Worm (Caenorhabditis elegans) whole organism, young adult: ENCODE data around the gene mrps-18B.
A peak's percentile ranks its signal among the peaks of the same experiment; 100 is the strongest.

Experiments
- B0019.2 ChIP-seq: fragments of 200-800 bp; sonication (Bioruptor generic); conservative IDR thresholded peaks from 2 replicates; pipeline ENCODE4 v1.3.6; 2022; ENCODE audit warnings: missing genetic modification reagents, missing genetic modification characterization, missing compliant biosample characterization
- B0336.3 ChIP-seq: fragments of 200-800 bp; sonication (Bioruptor generic); IDR thresholded peaks from 2 replicates; pipeline ENCODE4 v1.3.6; 2022; ENCODE audit warnings: missing genetic modification characterization, missing compliant biosample characterization
- F37B4.10 ChIP-seq: fragments of 200-800 bp; sonication (Bioruptor generic); IDR thresholded peaks from 2 replicates; pipeline ENCODE4 v1.3.6; 2022; ENCODE audit warnings: missing genetic modification characterization, missing compliant biosample characterization
- F52B5.7 ChIP-seq: sonication (generic microtip); optimal IDR thresholded peaks from 2 replicates; lab custom pipeline; 2016; ENCODE audit warnings: mild to moderate bottlenecking, missing genetic modification characterization, missing compliant biosample characterization
- K11D2.4 ChIP-seq: fragments of 200-800 bp; sonication (Bioruptor generic); IDR thresholded peaks from 2 replicates; pipeline ENCODE4 v1.3.6; 2022; ENCODE audit warnings: missing genetic modification reagents, missing genetic modification characterization, missing compliant biosample characterization
- Y53G8AR.9 ChIP-seq: fragments of 200-800 bp; sonication (Bioruptor generic); conservative IDR thresholded peaks from 2 replicates; pipeline ENCODE4 v1.3.6; 2022; ENCODE audit warnings: missing genetic modification reagents, missing genetic modification characterization, missing compliant biosample characterization
- Y56A3A.18 ChIP-seq: fragments of 200-800 bp; sonication (Bioruptor generic); IDR thresholded peaks from 2 replicates; pipeline ENCODE4 v1.3.6; 2022; ENCODE audit warnings: missing genetic modification reagents, missing genetic modification characterization, missing compliant biosample characterization
- ZK185.1 ChIP-seq: sonication (generic microtip); optimal IDR thresholded peaks from 2 replicates; lab custom pipeline; 2016; ENCODE audit warnings: mild to moderate bottlenecking, missing genetic modification characterization, missing compliant biosample characterization; ENCODE audit not compliant: poor library complexity, severe bottlenecking
- ama-1 ChIP-seq, 3 experiments: fragments of 150-350 bp in 1 of 3; sonication (generic microtip) in 2 of 3; optimal IDR thresholded peaks; 2 replicates each; lab custom pipeline; 2014 to 2018; ENCODE audit warnings: missing biosample characterization in 2 of 3, missing genetic modification characterization in 2 of 3, missing genetic modification reagents in 2 of 3
- atf-7 ChIP-seq: sonication (generic microtip); optimal IDR thresholded peaks from 2 replicates; lab custom pipeline; 2017; ENCODE audit warnings: mild to moderate bottlenecking, missing genetic modification characterization, missing compliant biosample characterization
- attf-5 ChIP-seq: fragments of 200-800 bp; sonication (Bioruptor generic); optimal IDR thresholded peaks from 2 replicates; lab custom pipeline; 2018; ENCODE audit warnings: mild to moderate bottlenecking, missing genetic modification characterization, missing compliant biosample characterization
- cebp-1 ChIP-seq, 2 experiments: fragments of 200-800 bp in 1 of 2; sonication (Bioruptor generic) in 1 of 2; sonication (generic microtip) in 1 of 2; IDR thresholded peaks in 1 of 2; optimal IDR thresholded peaks in 1 of 2; 2 replicates each; pipeline versions ENCODE4 v1.3.6 to Lab custom; 2017 to 2022; ENCODE audit warnings: missing compliant biosample characterization in 2 of 2, missing genetic modification characterization in 2 of 2, mild to moderate bottlenecking in 1 of 2, missing genetic modification reagents in 1 of 2, moderate library complexity in 1 of 2
- ceh-100 ChIP-seq: fragments of 200-800 bp; sonication (Bioruptor generic); IDR thresholded peaks from 2 replicates; pipeline ENCODE4 v1.3.6; 2022; ENCODE audit warnings: missing genetic modification reagents, missing genetic modification characterization, missing compliant biosample characterization
- hmg-1.2 ChIP-seq: fragments of 200-800 bp; sonication (Bioruptor generic); IDR thresholded peaks from 2 replicates; pipeline ENCODE4 v1.3.6; 2022; ENCODE audit warnings: missing genetic modification reagents, missing genetic modification characterization, missing compliant biosample characterization
- hrde-1 ChIP-seq: sonication (generic microtip); optimal IDR thresholded peaks from 2 replicates; lab custom pipeline; 2016; ENCODE audit warnings: missing genetic modification characterization, mild to moderate bottlenecking, missing compliant biosample characterization, moderate library complexity, missing genotype, missing genetic modification reagents, borderline replicate concordance
- let-607 ChIP-seq, 2 experiments: fragments of 200-800 bp in 1 of 2; sonication (Bioruptor generic) in 1 of 2; sonication (generic microtip) in 1 of 2; optimal IDR thresholded peaks; 2 replicates each; lab custom pipeline; 2016 to 2018; ENCODE audit warnings: mild to moderate bottlenecking in 2 of 2, missing compliant biosample characterization in 2 of 2, missing genetic modification characterization in 2 of 2, moderate library complexity in 2 of 2, missing genotype in 1 of 2
- lin-40 ChIP-seq: sonication (generic microtip); optimal IDR thresholded peaks from 2 replicates; lab custom pipeline; 2016; ENCODE audit warnings: missing genetic modification characterization, mild to moderate bottlenecking, missing compliant biosample characterization, missing genotype, missing genetic modification reagents
- lsl-1 ChIP-seq: fragments of 200-800 bp; sonication (Bioruptor generic); optimal IDR thresholded peaks from 2 replicates; lab custom pipeline; 2018; ENCODE audit warnings: mild to moderate bottlenecking, missing genetic modification characterization, moderate library complexity, missing compliant biosample characterization
- madf-10 ChIP-seq: sonication (generic microtip); optimal IDR thresholded peaks from 2 replicates; lab custom pipeline; 2016; ENCODE audit warnings: mild to moderate bottlenecking, missing genetic modification characterization, missing compliant biosample characterization
- madf-6 ChIP-seq: fragments of 200-800 bp; sonication (Bioruptor generic); IDR thresholded peaks from 2 replicates; pipeline ENCODE4 v1.3.6; 2022; ENCODE audit warnings: missing genetic modification reagents, missing genetic modification characterization, missing compliant biosample characterization
- mcd-1 ChIP-seq: fragments of 200-800 bp; sonication (Bioruptor generic); IDR thresholded peaks from 2 replicates; pipeline ENCODE4 v1.3.6; 2022; ENCODE audit warnings: missing genetic modification reagents, missing genetic modification characterization, missing compliant biosample characterization
- nhr-80 ChIP-seq: sonication (generic microtip); optimal IDR thresholded peaks from 2 replicates; lab custom pipeline; 2016; ENCODE audit warnings: missing genetic modification characterization, missing compliant biosample characterization
- sea-2 ChIP-seq: fragments of 200-800 bp; sonication (Bioruptor generic); IDR thresholded peaks from 2 replicates; pipeline ENCODE4 v1.3.6; 2022; ENCODE audit warnings: missing genetic modification characterization, missing compliant biosample characterization
- snpc-1.1 ChIP-seq: sonication (generic microtip); optimal IDR thresholded peaks from 2 replicates; lab custom pipeline; 2017; ENCODE audit warnings: missing genetic modification characterization, mild to moderate bottlenecking, missing compliant biosample characterization, antibody characterized with exemption, moderate library complexity, missing genotype, missing genetic modification reagents; ENCODE audit not compliant: insufficient read depth
- tbp1 ChIP-seq: fragments of 200-800 bp; sonication (Bioruptor generic); optimal IDR thresholded peaks from 2 replicates; lab custom pipeline; 2018; ENCODE audit warnings: mild to moderate bottlenecking, missing genetic modification characterization, missing compliant biosample characterization
- tlf-1 ChIP-seq: fragments of 200-800 bp; sonication (Bioruptor generic); optimal IDR thresholded peaks from 2 replicates; lab custom pipeline; 2018; ENCODE audit warnings: mild to moderate bottlenecking, missing genetic modification characterization, missing compliant biosample characterization
- ztf-22 ChIP-seq: fragments of 200-800 bp; sonication (Bioruptor generic); optimal IDR thresholded peaks from 2 replicates; lab custom pipeline; 2018; ENCODE audit warnings: mild to moderate bottlenecking, missing genetic modification characterization, moderate library complexity, missing compliant biosample characterization

mrps-18B gene

DNA sequence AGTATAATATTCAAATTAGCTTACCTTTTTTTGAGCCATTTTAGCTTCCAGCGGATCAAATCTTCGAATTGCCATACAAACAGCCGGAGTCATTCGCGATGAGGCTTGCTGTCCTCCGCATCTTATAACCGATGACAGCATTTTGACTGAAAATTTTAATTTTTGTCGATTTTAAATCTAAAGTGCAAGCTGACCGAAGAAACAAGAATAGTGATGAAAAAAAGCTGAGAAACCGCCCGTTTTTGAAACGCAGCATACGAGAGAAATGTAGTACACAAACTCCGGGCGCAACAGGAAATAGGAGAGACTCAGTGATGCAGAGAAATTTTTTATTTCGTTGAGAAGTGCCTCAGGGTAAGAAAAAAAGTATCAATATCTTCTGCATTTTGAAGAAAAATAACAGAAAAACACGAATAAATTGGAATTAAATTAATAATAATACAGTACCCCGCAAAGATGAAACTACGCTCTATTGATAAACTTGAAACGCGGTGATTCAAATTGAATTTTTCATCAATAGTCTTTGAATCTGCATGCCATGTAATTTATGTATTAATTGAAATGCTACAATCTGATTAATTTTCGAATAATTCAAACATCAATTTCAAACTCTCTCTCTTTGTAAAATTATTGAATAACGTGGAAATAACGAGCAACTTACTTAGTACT lies 42.2 kb upstream of the mrps-18B start:
- TF ChIP-seq ceh-100 (GFP tag; lab: Robert Waterston, UW) (no peak), nhr-80 (tag; lab: Kevin White, UChicago) (peak; percentile 24), mcd-1 (GFP tag; lab: Robert Waterston, UW) (peak; percentile 17; the same call in 1 of the 2 replicates), ama-1 (optimal IDR thresholded peaks at IDR 0.05; lab: Kevin White, UChicago) (peak; percentile 61), ama-1 (GFP tag; optimal IDR thresholded peaks at IDR 0.05; lab: Kevin White, UChicago) (no peak), hmg-1.2 (peak; percentile 55; the same call in 1 of the 2 replicates), F52B5.7 (tag; lab: Kevin White, UChicago) (no peak), lsl-1 (GFP tag; lab: Kevin White, UChicago) (peak; percentile 35), attf-5 (GFP tag; lab: Kevin White, UChicago) (peak; percentile 43)

- TF ChIP-seq B0019.2 (GFP tag; lab: Robert Waterston, UW) (no peak), ZK185.1 (tag; lab: Kevin White, UChicago) (peak; percentile 11), madf-6 (0 out of 2 replicates have a peak, but pooled peaks have one; percentile 25)
Measured at ce11 chrII:8483793-8484186, 41.7 kb upstream of the mrps-18B start, which contains the start of gene taap-1. Gene taap-1 (minus strand): TSS chrII:8483871.

DNA sequence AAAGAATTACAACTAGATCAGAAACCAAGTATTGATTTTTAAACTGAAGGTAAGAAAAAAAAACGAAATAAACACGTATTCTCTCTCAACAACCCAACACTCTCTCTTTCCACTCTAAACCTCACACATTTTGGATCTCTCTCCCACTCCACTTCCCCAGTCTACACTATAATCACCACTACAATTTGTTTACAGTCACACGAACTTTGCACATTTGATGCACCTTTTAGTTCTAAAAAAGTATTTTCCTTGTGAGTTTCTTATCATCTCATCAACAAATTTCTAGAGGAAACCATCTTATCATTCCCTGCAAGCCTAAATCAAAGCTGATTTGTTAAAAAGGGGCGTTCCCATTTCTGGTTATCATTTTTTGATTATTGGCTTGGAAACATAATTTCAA lies 40.9 kb upstream of the mrps-18B start:
- peak; percentile 80 for TF ChIP-seq Y56A3A.18
- 0 out of 2 replicates have a peak, but pooled peaks have one; percentile 58 for TF ChIP-seq Y53G8AR.9
- TF ChIP-seq K11D2.4 (GFP tag; lab: Robert Waterston, UW): no peak
- no peak for TF ChIP-seq madf-6
- TF ChIP-seq nhr-80 (tag; lab: Kevin White, UChicago): peak; percentile 66
- no peak for TF ChIP-seq cebp-1 (GFP tag; IDR thresholded peaks at IDR 0.05; lab: Robert Waterston, UW)
- peak; percentile 31 for TF ChIP-seq cebp-1 (tag; optimal IDR thresholded peaks at IDR 0.05; lab: Kevin White, UChicago)
- peak; percentile 43; the same call in 1 of the 2 replicates for TF ChIP-seq B0336.3 (GFP tag; lab: Robert Waterston, UW)
- peak; percentile 18 for TF ChIP-seq ztf-22 (GFP tag; lab: Kevin White, UChicago)
- TF ChIP-seq, all 124 proteins: peak for 6

DNA sequence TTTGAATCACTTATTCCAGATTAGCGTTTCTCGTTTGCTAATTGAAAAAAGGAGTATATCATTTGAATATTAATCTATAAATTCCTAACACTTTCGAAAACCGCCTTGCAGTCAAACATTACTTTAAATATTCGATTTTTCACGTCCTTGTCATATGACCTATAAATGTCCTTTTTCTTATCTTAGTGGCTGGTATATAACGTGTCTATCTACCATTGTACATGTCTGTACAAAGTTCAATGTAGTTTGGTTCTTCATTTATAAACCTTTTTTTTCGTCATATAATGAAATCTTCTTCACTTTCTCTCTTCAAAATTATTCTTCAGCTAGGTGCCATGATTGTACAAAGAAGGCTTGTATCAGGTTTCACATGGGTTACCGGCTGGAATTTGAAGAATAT lies 39.9 kb upstream of the mrps-18B start, which contains the start of gene gbh-2:
Gene gbh-2, plus strand, starts transcription at position 277 of the 400 bp plus-strand sequence.
- TF ChIP-seq sea-2 (GFP tag; lab: Robert Waterston, UW): no peak
- TF ChIP-seq cebp-1 (GFP tag; IDR thresholded peaks at IDR 0.05; lab: Robert Waterston, UW): no peak
- peak; percentile 42 for TF ChIP-seq cebp-1 (tag; optimal IDR thresholded peaks at IDR 0.05; lab: Kevin White, UChicago)
- TF ChIP-seq lin-40: peak; percentile 14
- TF ChIP-seq tlf-1 (GFP tag; lab: Kevin White, UChicago): peak; percentile 7
- no peak for TF ChIP-seq F37B4.10 (GFP tag; lab: Robert Waterston, UW)
- peak; percentile 27 for TF ChIP-seq atf-7
- peak in 1 of 2 experiments; percentile 38 for TF ChIP-seq let-607 (tag; optimal IDR thresholded peaks at IDR 0.05; lab: Kevin White, UChicago)
- peak; percentile 41 for TF ChIP-seq tbp1
- TF ChIP-seq snpc-1.1 (tag; lab: Kevin White, UChicago): no peak
- peak; percentile 57 for TF ChIP-seq nhr-80 (tag; lab: Kevin White, UChicago)
- TF ChIP-seq madf-10 (tag; lab: Kevin White, UChicago): peak; percentile 25

DNA sequence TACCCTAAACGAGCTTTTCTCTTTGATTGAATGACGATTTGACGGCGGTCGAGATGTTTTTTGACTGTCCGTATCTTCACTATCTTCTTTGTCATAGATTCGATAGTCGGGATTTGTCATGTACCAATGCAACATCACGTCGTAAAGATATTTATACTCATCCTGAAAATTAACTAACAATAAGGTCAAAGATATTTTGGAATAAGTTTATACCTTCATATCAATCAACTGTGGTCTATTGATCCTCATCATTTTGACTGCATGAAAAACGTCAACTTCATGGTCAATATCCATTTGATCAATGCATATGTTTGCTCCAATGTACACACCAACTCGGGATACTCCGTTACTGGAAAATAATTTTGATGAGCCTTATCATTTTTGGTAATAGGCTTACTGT lies 37.4 kb upstream of the mrps-18B start:
- TF ChIP-seq hrde-1 (tag; lab: Kevin White, UChicago): no peak
